Worm (Caenorhabditis elegans) whole organism, L1 larva: ENCODE data around the gene srx-68.

Source experiments
- C04F5.9 ChIP-seq: sonication (generic microtip); optimal IDR thresholded peaks from 2 replicates; lab custom pipeline; 2016; ENCODE audit warnings: missing genetic modification characterization, missing compliant biosample characterization
- aly-2 ChIP-seq: fragments of 150-350 bp; optimal IDR thresholded peaks from 2 replicates; lab custom pipeline; 2014; ENCODE audit warnings: missing biosample characterization, missing genetic modification characterization
- ceh-82 ChIP-seq, 3 experiments: fragments of 150-350 bp in 1 of 3; sonication (generic microtip) in 2 of 3; optimal IDR thresholded peaks; 2 replicates each; lab custom pipeline; 2014 to 2017; ENCODE audit warnings: missing biosample characterization in 3 of 3, missing genetic modification characterization in 3 of 3
- dsc-1 ChIP-seq: sonication (generic microtip); optimal IDR thresholded peaks from 2 replicates; lab custom pipeline; 2016; ENCODE audit warnings: mild to moderate bottlenecking, missing genetic modification characterization, missing compliant biosample characterization
- fkh-10 ChIP-seq: sonication (generic microtip); optimal IDR thresholded peaks from 2 replicates; lab custom pipeline; 2017; ENCODE audit warnings: missing biosample characterization, missing genetic modification reagents, missing genetic modification characterization
- fkh-8 ChIP-seq: sonication (generic microtip); optimal IDR thresholded peaks from 2 replicates; lab custom pipeline; 2016; ENCODE audit warnings: mild to moderate bottlenecking, missing genetic modification characterization, missing compliant biosample characterization
- lin-13 ChIP-seq: fragments of 150-350 bp; optimal IDR thresholded peaks from 2 replicates; lab custom pipeline; 2014; ENCODE audit warnings: missing biosample characterization, missing genetic modification reagents, missing genetic modification characterization
- lin-15B ChIP-seq: fragments of 150-350 bp; sonication (generic microtip); optimal IDR thresholded peaks from 3 replicates; lab custom pipeline; 2014; ENCODE audit warnings: missing biosample characterization, missing genetic modification characterization
- mdl-1 ChIP-seq, 2 experiments: fragments of 150-350 bp; optimal IDR thresholded peaks; 2 replicates each; lab custom pipeline; 2014 to 2017; ENCODE audit warnings: missing biosample characterization in 2 of 2, missing genetic modification characterization in 2 of 2, inconsistent platforms in 1 of 2
- nhr-85 ChIP-seq: sonication (generic microtip); peaks from one replicate; lab custom pipeline; 2016; ENCODE audit warnings: missing genetic modification characterization, inconsistent platforms, missing compliant biosample characterization
- sox-4 ChIP-seq: sonication (generic microtip); optimal IDR thresholded peaks from 2 replicates; lab custom pipeline; 2016; ENCODE audit warnings: missing genetic modification characterization, missing compliant biosample characterization

ce11 chrV:3862851-3863250, 49.7 kb upstream of the srx-68 start, which contains the start of gene nhr-187:
- TF ChIP-seq sox-4 (tag; lab: Kevin White, UChicago) (no peak), mdl-1 (tag; optimal IDR thresholded peaks at IDR 0.05; lab: Kevin White, UChicago) (no peak), fkh-8 (tag; lab: Kevin White, UChicago) (no peak), lin-13 (GFP tag; lab: Kevin White, UChicago) (no peak), nhr-85 (tag; lab: Kevin White, UChicago) (no peak), lin-15B (no peak), fkh-10 (GFP tag; lab: Kevin White, UChicago) (no peak), C04F5.9 (tag; lab: Kevin White, UChicago) (no peak), ceh-82 (tag; optimal IDR thresholded peaks at IDR 0.05; lab: Kevin White, UChicago) (no peak), dsc-1 (tag; lab: Kevin White, UChicago) (no peak), aly-2 (tag; lab: Kevin White, UChicago) (no peak)
